Fruit fly (Drosophila melanogaster): Measurements from ENCODE around the gene zyd.

dm6 chrX:23010651-23011050 lies 12.0 kb upstream of the zyd start:
- no peak for TF ChIP-seq CG1620 (GFP tag; optimal IDR thresholded peaks at IDR 0.05)
- TF ChIP-seq Crg-1 (GFP tag; optimal IDR thresholded peaks at IDR 0.05): no peak
- TF ChIP-seq cic (GFP tag; optimal IDR thresholded peaks at IDR 0.05): no peak
- peak; percentile 34 for TF ChIP-seq CG7101 (tag; optimal IDR thresholded peaks at IDR 0.05)
- no peak for TF ChIP-seq CG5204 (GFP tag; optimal IDR thresholded peaks at IDR 0.05)
- TF ChIP-seq CG11617 (GFP tag; optimal IDR thresholded peaks at IDR 0.05): peak; percentile 23
